Fruit fly (Drosophila melanogaster) whole organism, embryonic: ENCODE data around the gene dlg1.

Source experiments
- Abd-B ChIP-seq: fragments of 200-800 bp; sonication (Bioruptor generic); optimal IDR thresholded peaks from 2 replicates; lab custom pipeline; 2018; ENCODE audit warnings: missing biosample characterization, mild to moderate bottlenecking, missing genetic modification characterization, moderate library complexity
- CG10366 ChIP-seq: fragments of 200-800 bp; sonication (Bioruptor generic); IDR thresholded peaks from 2 replicates; pipeline ENCODE4 v1.3.6; 2022; ENCODE audit warnings: missing biosample characterization, missing genetic modification characterization
- CG10959 ChIP-seq: fragments of 200-800 bp; sonication (Bioruptor generic); IDR thresholded peaks from 2 replicates; pipeline ENCODE4 v1.3.6; 2022; ENCODE audit warnings: missing biosample characterization, missing genetic modification characterization
- CG12104 ChIP-seq: fragments of 200-800 bp; sonication (Bioruptor generic); optimal IDR thresholded peaks from 3 replicates; lab custom pipeline; 2016; ENCODE audit warnings: missing biosample characterization, missing genetic modification characterization
- CG12155 ChIP-seq: fragments of 200-800 bp; sonication (Bioruptor generic); optimal IDR thresholded peaks from 3 replicates; lab custom pipeline; 2016; ENCODE audit warnings: missing biosample characterization, missing genetic modification characterization
- CG12219 ChIP-seq: fragments of 200-800 bp; sonication (Bioruptor generic); optimal IDR thresholded peaks from 3 replicates; lab custom pipeline; 2018; ENCODE audit warnings: missing biosample characterization, mild to moderate bottlenecking, missing genetic modification characterization
- CG12299 ChIP-seq: fragments of 200-800 bp; sonication (Bioruptor generic); optimal IDR thresholded peaks from 2 replicates; lab custom pipeline; 2018; ENCODE audit warnings: missing biosample characterization, mild to moderate bottlenecking, missing genetic modification characterization
- CG14050 ChIP-seq: fragments of 200-800 bp; sonication (Bioruptor generic); IDR thresholded peaks from 3 replicates; pipeline ENCODE4 v1.3.6; 2022; ENCODE audit warnings: missing biosample characterization, missing genetic modification characterization
- CG17359 ChIP-seq: fragments of 200-800 bp; sonication (Bioruptor generic); optimal IDR thresholded peaks from 3 replicates; lab custom pipeline; 2018; ENCODE audit warnings: missing biosample characterization, mild to moderate bottlenecking, missing genetic modification characterization, moderate library complexity
- CG2116 ChIP-seq: fragments of 200-800 bp; sonication (Bioruptor generic); optimal IDR thresholded peaks from 3 replicates; lab custom pipeline; 2018; ENCODE audit warnings: missing biosample characterization, mild to moderate bottlenecking, missing genetic modification characterization
- CG2875 ChIP-seq: fragments of 200-800 bp; sonication (Bioruptor generic); optimal IDR thresholded peaks from 2 replicates; lab custom pipeline; 2017; ENCODE audit warnings: missing biosample characterization, mild to moderate bottlenecking, missing genetic modification characterization, missing genetic modification reagents
- CG42726 ChIP-seq: fragments of 200-800 bp; sonication (Bioruptor generic); IDR thresholded peaks from 2 replicates; pipeline ENCODE4 v1.3.6; 2022; ENCODE audit warnings: missing biosample characterization, missing genetic modification characterization; ENCODE audit not compliant: partially characterized antibody
- CG9215 ChIP-seq: fragments of 200-800 bp; sonication (Bioruptor generic); IDR thresholded peaks from 2 replicates; pipeline ENCODE4 v1.3.6; 2022; ENCODE audit warnings: missing biosample characterization, missing genetic modification characterization
- Camta ChIP-seq: fragments of 200-800 bp; sonication (Bioruptor generic); optimal IDR thresholded peaks from 2 replicates; lab custom pipeline; 2016; ENCODE audit warnings: missing biosample characterization, missing genetic modification characterization
- Chrac-16 ChIP-seq: fragments of 200-800 bp; sonication (Bioruptor generic); optimal IDR thresholded peaks from 3 replicates; lab custom pipeline; 2016; ENCODE audit warnings: missing biosample characterization, missing genetic modification characterization
- CoRest ChIP-seq: fragments of 200-800 bp; sonication (Bioruptor generic); optimal IDR thresholded peaks from 3 replicates; lab custom pipeline; 2018; ENCODE audit warnings: missing biosample characterization, mild to moderate bottlenecking, missing genetic modification characterization, moderate library complexity
- Dad ChIP-seq: fragments of 200-800 bp; sonication (Bioruptor generic); optimal IDR thresholded peaks from 3 replicates; lab custom pipeline; 2016; ENCODE audit warnings: missing biosample characterization, missing genetic modification characterization
- Gsc ChIP-seq: fragments of 200-800 bp; sonication (Bioruptor generic); IDR thresholded peaks from 2 replicates; pipeline ENCODE4 v1.3.6; 2022; ENCODE audit warnings: missing biosample characterization, missing genetic modification characterization
- Lim3 ChIP-seq: fragments of 200-800 bp; sonication (Bioruptor generic); IDR thresholded peaks from 2 replicates; pipeline ENCODE4 v1.3.6; 2022; ENCODE audit warnings: missing biosample characterization, missing genetic modification characterization
- Mad ChIP-seq: fragments of 200-800 bp; sonication (Bioruptor generic); optimal IDR thresholded peaks from 2 replicates; lab custom pipeline; 2016; ENCODE audit warnings: missing biosample characterization, missing genetic modification characterization
- Med ChIP-seq: fragments of 200-800 bp; sonication (Bioruptor generic); peaks from one replicate; lab custom pipeline; 2016; ENCODE audit warnings: missing biosample characterization, missing genetic modification characterization, mild to moderate bottlenecking, inconsistent platforms, moderate library complexity
- NC2α ChIP-seq: fragments of 200-800 bp; sonication (Bioruptor generic); optimal IDR thresholded peaks from 2 replicates; lab custom pipeline; 2016; ENCODE audit warnings: missing biosample characterization, missing genetic modification characterization
- Sox102F ChIP-seq: fragments of 200-800 bp; sonication (Bioruptor generic); optimal IDR thresholded peaks from 2 replicates; lab custom pipeline; 2018; ENCODE audit warnings: missing biosample characterization, mild to moderate bottlenecking, missing genetic modification characterization, moderate library complexity
- Sry-β ChIP-seq: fragments of 200-800 bp; sonication (Bioruptor generic); optimal IDR thresholded peaks from 2 replicates; lab custom pipeline; 2018; ENCODE audit warnings: missing biosample characterization, mild to moderate bottlenecking, missing genetic modification characterization, moderate library complexity
- Tbp ChIP-seq: fragments of >200 bp; optimal IDR thresholded peaks from 2 replicates; lab custom pipeline; 2018; ENCODE audit warnings: missing biosample characterization, missing genetic modification characterization
- amos ChIP-seq: fragments of 200-800 bp; sonication (Bioruptor generic); IDR thresholded peaks from 2 replicates; pipeline ENCODE4 v1.3.6; 2022; ENCODE audit warnings: missing biosample characterization, missing genetic modification characterization; ENCODE audit not compliant: partially characterized antibody
- aop ChIP-seq: fragments of 200-800 bp; sonication (Bioruptor generic); IDR thresholded peaks from 2 replicates; pipeline ENCODE4 v1.3.6; 2022; ENCODE audit warnings: missing biosample characterization, missing genetic modification characterization
- ato ChIP-seq: fragments of 200-800 bp; sonication (Bioruptor generic); IDR thresholded peaks from 2 replicates; pipeline ENCODE4 v1.3.6; 2022; ENCODE audit warnings: missing biosample characterization, missing genetic modification characterization; ENCODE audit not compliant: partially characterized antibody
- cas ChIP-seq: fragments of 200-800 bp; sonication (Bioruptor generic); IDR thresholded peaks from 2 replicates; pipeline ENCODE4 v1.3.6; 2022; ENCODE audit warnings: missing biosample characterization, missing genetic modification characterization
- da ChIP-seq: fragments of 200-800 bp; sonication (Bioruptor generic); optimal IDR thresholded peaks from 2 replicates; lab custom pipeline; 2016; ENCODE audit warnings: missing biosample characterization, missing genetic modification characterization
- fd102C ChIP-seq: fragments of 200-800 bp; sonication (Bioruptor generic); optimal IDR thresholded peaks from 2 replicates; lab custom pipeline; 2018; ENCODE audit warnings: missing biosample characterization, mild to moderate bottlenecking, missing genetic modification characterization, moderate library complexity
- gce ChIP-seq: fragments of 200-800 bp; sonication (Bioruptor generic); IDR thresholded peaks from 3 replicates; pipeline ENCODE4 v1.3.6; 2022; ENCODE audit warnings: missing biosample characterization, missing genetic modification characterization
- gsb-n ChIP-seq: fragments of 200-800 bp; sonication (Bioruptor generic); optimal IDR thresholded peaks from 3 replicates; lab custom pipeline; 2018; ENCODE audit warnings: missing biosample characterization, mild to moderate bottlenecking, missing genetic modification characterization
- hkb ChIP-seq, 2 experiments: fragments of 200-800 bp in 1 of 2; fragments of >200 bp in 1 of 2; sonication (Bioruptor generic) in 1 of 2; IDR thresholded peaks in 1 of 2; optimal IDR thresholded peaks in 1 of 2; 2 replicates each; pipeline versions ENCODE4 v1.3.6 to Lab custom; 2017 to 2022; ENCODE audit warnings: missing biosample characterization in 1 of 2, missing genetic modification characterization in 1 of 2
- nmo ChIP-seq: fragments of 200-800 bp; sonication (Bioruptor generic); optimal IDR thresholded peaks from 2 replicates; lab custom pipeline; 2018; ENCODE audit warnings: missing biosample characterization, mild to moderate bottlenecking, missing genetic modification characterization, moderate library complexity
- odd ChIP-seq: fragments of 200-800 bp; sonication (Bioruptor generic); optimal IDR thresholded peaks from 2 replicates; lab custom pipeline; 2017; ENCODE audit warnings: missing biosample characterization, mild to moderate bottlenecking, missing genetic modification characterization
- psq ChIP-seq: fragments of 200-800 bp; sonication (Bioruptor generic); optimal IDR thresholded peaks from 2 replicates; lab custom pipeline; 2017; ENCODE audit warnings: missing biosample characterization, missing genetic modification characterization
- rib ChIP-seq: fragments of 200-800 bp; sonication (Bioruptor generic); IDR thresholded peaks from 2 replicates; pipeline ENCODE4 v1.3.6; 2022; ENCODE audit warnings: missing biosample characterization, missing genetic modification characterization
- run ChIP-seq: fragments of 200-800 bp; sonication (Bioruptor generic); optimal IDR thresholded peaks from 3 replicates; lab custom pipeline; 2018; ENCODE audit warnings: missing biosample characterization, mild to moderate bottlenecking, missing genetic modification characterization
- salm ChIP-seq: fragments of 200-800 bp; sonication (Bioruptor generic); optimal IDR thresholded peaks from 2 replicates; lab custom pipeline; 2018; ENCODE audit warnings: missing biosample characterization, mild to moderate bottlenecking, missing genetic modification characterization
- sc ChIP-seq, 3 experiments: fragments of >200 bp in 2 of 3; fragments of 200-800 bp in 1 of 3; sonication (Bioruptor generic) in 1 of 3; optimal IDR thresholded peaks; 2 replicates in 2 of 3; 3 replicates in 1 of 3; lab custom pipeline; 2017; ENCODE audit warnings: mild to moderate bottlenecking in 1 of 3, missing biosample characterization in 1 of 3, missing genetic modification characterization in 1 of 3, missing genetic modification reagents in 1 of 3
- seq ChIP-seq: fragments of 200-800 bp; sonication (Bioruptor generic); IDR thresholded peaks from 2 replicates; pipeline ENCODE4 v1.3.6; 2022; ENCODE audit warnings: missing biosample characterization, missing genetic modification characterization
- slbo ChIP-seq: fragments of 200-800 bp; sonication (Bioruptor generic); IDR thresholded peaks from 2 replicates; pipeline ENCODE4 v1.3.6; 2022; ENCODE audit warnings: missing biosample characterization, missing genetic modification characterization
- slp2 ChIP-seq: fragments of 200-800 bp; sonication (Bioruptor generic); optimal IDR thresholded peaks from 2 replicates; lab custom pipeline; 2016; ENCODE audit warnings: missing biosample characterization, missing genetic modification characterization
- so ChIP-seq: fragments of 200-800 bp; sonication (Bioruptor generic); IDR thresholded peaks from 3 replicates; pipeline ENCODE4 v1.3.6; 2022; ENCODE audit warnings: missing biosample characterization, missing genetic modification characterization
- sob ChIP-seq: fragments of 200-800 bp; sonication (Bioruptor generic); IDR thresholded peaks from 2 replicates; pipeline ENCODE4 v1.3.6; 2022; ENCODE audit warnings: missing biosample characterization, missing genetic modification characterization
- wdn ChIP-seq: fragments of 200-800 bp; sonication (Bioruptor generic); IDR thresholded peaks from 2 replicates; pipeline ENCODE4 v1.3.6; 2022; ENCODE audit warnings: missing biosample characterization, missing genetic modification characterization
- zen ChIP-seq: fragments of 200-800 bp; sonication (Bioruptor generic); optimal IDR thresholded peaks from 3 replicates; lab custom pipeline; 2018; ENCODE audit warnings: missing biosample characterization, mild to moderate bottlenecking, missing genetic modification characterization, moderate library complexity

The dlg1 gene

DNA sequence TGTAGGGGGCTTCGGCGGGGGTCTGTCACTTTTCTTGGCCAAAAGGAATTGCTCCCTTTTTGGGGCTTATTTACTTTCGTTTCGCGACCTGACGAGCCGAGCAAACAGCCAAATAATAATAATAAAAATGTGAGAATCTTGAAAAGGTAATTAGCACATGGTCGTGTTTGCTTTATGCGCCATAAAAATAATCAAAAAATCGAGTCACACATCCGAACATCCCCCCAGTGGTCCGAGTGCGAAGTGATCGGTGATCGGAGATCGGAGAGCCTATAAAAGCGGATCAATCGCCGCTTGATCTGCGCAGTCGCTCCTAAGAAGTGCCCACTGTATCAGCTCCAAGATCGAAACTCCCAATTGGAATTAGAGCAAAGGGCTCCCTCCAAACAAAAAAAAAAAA, 53.1 kb downstream of the dlg1 start, which contains the start of gene Gs2:
Gs2 (plus strand) TSS at position 301 of the 400 bp plus-strand sequence.
- TF ChIP-seq odd (GFP tag; lab: Kevin White, UChicago): no peak
- TF ChIP-seq gsb-n (tag; lab: Kevin White, UChicago): no peak
- TF ChIP-seq Med (GFP tag; lab: Kevin White, UChicago): peak; percentile 38

DNA sequence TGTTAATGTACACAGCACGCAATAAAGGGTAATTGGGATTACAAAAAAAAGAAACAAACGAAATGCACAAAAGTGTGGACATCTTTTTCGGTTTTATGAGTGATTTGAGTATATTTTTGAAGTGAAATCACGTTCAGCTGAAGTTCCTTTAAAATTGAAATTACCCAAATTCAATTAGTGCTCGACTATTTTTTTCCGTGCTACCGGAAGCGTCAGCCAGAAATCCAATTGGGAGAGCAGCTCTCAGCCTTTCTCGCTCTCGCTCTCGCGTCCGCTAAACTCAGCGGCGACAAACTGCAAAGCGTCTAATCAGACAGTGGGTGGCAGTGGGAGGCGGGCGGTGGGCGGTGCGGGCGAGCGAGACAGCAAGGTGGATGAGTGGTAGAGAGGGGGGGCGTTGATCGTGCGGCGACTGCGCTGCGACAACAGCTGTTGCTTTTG, 53.8 kb downstream of the dlg1 start:
- TF ChIP-seq Camta (GFP tag; lab: Kevin White, UChicago): peak; percentile 85
- peak; percentile 90 for TF ChIP-seq sob (GFP tag; lab: Robert Waterston, UW)
- TF ChIP-seq Gsc (GFP tag; lab: Robert Waterston, UW): no peak
- peak; percentile 80 for TF ChIP-seq Mad
- TF ChIP-seq amos: no peak
- peak; percentile 79 for TF ChIP-seq CG12155 (GFP tag; lab: Kevin White, UChicago)
- peak; percentile 87 for TF ChIP-seq wdn (GFP tag; lab: Robert Waterston, UW)
- TF ChIP-seq Abd-B (GFP tag; lab: Kevin White, UChicago): peak; percentile 81
- peak; percentile 85 for TF ChIP-seq Chrac-16 (GFP tag; lab: Kevin White, UChicago)
- peak; percentile 85 for TF ChIP-seq aop
- peak; percentile 46 for TF ChIP-seq psq (GFP tag; lab: Kevin White, UChicago)
- peak; percentile 90 for TF ChIP-seq CG17359 (tag; lab: Kevin White, UChicago)
- TF ChIP-seq Lim3: peak; percentile 68
- no peak for TF ChIP-seq ato (GFP tag; lab: Robert Waterston, UW)
- no peak for TF ChIP-seq Tbp (GFP tag; lab: Kevin White, UChicago)
- peak; percentile 87 for TF ChIP-seq nmo (GFP tag; lab: Kevin White, UChicago)
- peak; percentile 75 for TF ChIP-seq CG2875 (GFP tag; lab: Kevin White, UChicago)
- peak; percentile 90 for TF ChIP-seq CG10366
- no peak for TF ChIP-seq CG42726
- peak; percentile 80 for TF ChIP-seq salm (tag; lab: Kevin White, UChicago)
- TF ChIP-seq CG2116 (GFP tag; lab: Kevin White, UChicago): peak; percentile 53
- TF ChIP-seq Sox102F: peak; percentile 91
- TF ChIP-seq fd102C (GFP tag; lab: Kevin White, UChicago): no peak
- TF ChIP-seq so: peak; percentile 91
- no peak for TF ChIP-seq hkb (optimal IDR thresholded peaks at IDR 0.05; lab: Kevin White, UChicago)
- TF ChIP-seq hkb (GFP tag; IDR thresholded peaks at IDR 0.05; lab: Robert Waterston, UW): peak; percentile 94
- peak; percentile 79; the same call in 1 of the 2 replicates for TF ChIP-seq rib (GFP tag; lab: Robert Waterston, UW)
- peak; percentile 54 for TF ChIP-seq NC2α
- no peak for TF ChIP-seq Sry-β
- TF ChIP-seq CG14050 (GFP tag; lab: Robert Waterston, UW): peak; percentile 87
- TF ChIP-seq run (tag; lab: Kevin White, UChicago): peak; percentile 81
- peak; percentile 53; the same call in 1 of the 2 replicates for TF ChIP-seq CG10959 (GFP tag; lab: Robert Waterston, UW)
- TF ChIP-seq CoRest (tag; lab: Kevin White, UChicago): peak; percentile 90
- TF ChIP-seq cas: peak; percentile 86
- peak; percentile 86 for TF ChIP-seq slp2 (GFP tag; lab: Kevin White, UChicago)
- peak; percentile 78 for TF ChIP-seq CG12299 (tag; lab: Kevin White, UChicago)
- peak; percentile 88 for TF ChIP-seq Dad
- TF ChIP-seq da (GFP tag; lab: Kevin White, UChicago): peak; percentile 48
- TF ChIP-seq zen: peak; percentile 68
- TF ChIP-seq CG12104 (GFP tag; lab: Kevin White, UChicago): peak; percentile 72
- TF ChIP-seq sc (optimal IDR thresholded peaks at IDR 0.05; lab: Kevin White, UChicago): no peak
- peak; percentile 45 for TF ChIP-seq sc (GFP tag; optimal IDR thresholded peaks at IDR 0.05; lab: Kevin White, UChicago)
- TF ChIP-seq CG9215 (GFP tag; lab: Robert Waterston, UW): peak; percentile 79
- peak; percentile 90 for TF ChIP-seq CG12219 (GFP tag; lab: Kevin White, UChicago)
- peak; percentile 75; the same call in 1 of the 3 replicates for TF ChIP-seq gce
- peak; percentile 95 for TF ChIP-seq slbo (GFP tag; lab: Robert Waterston, UW)
- TF ChIP-seq seq (GFP tag; lab: Robert Waterston, UW): peak; percentile 92; the same call in 1 of the 2 replicates
